Worm (Caenorhabditis elegans): ENCODE measurements around the gene nlp-80.

- TF ChIP-seq elt-3 (tag; optimal IDR thresholded peaks at IDR 0.05) (no peak), unc-39 (tag; optimal IDR thresholded peaks at IDR 0.05) (no peak), lsy-2 (tag; optimal IDR thresholded peaks at IDR 0.05) (no peak)
These were observed 21.7 kb upstream of the nlp-80 start for ce11 chrV:11087119-11087518.

Measured in whole organism, mixed stage, embryonic.